Worm (Caenorhabditis elegans): ENCODE results near the gene F54F2.9.

The F54F2.9 gene

ce11 chrIII:8831059-8831750, 4.2 kb upstream of the F54F2.9 start, which contains the start of gene F44E2.10:
Gene F44E2.10 (minus strand): TSS chrIII:8831109.
- no peak for TF ChIP-seq ref-1 (GFP tag; conservative IDR thresholded peaks at IDR 0.05)
- TF ChIP-seq klf-2 (GFP tag; conservative IDR thresholded peaks at IDR 0.05), result no peak
- TF ChIP-seq T22C8.4 (GFP tag; IDR thresholded peaks at IDR 0.05), result no peak
- TF ChIP-seq tab-1 (GFP tag; IDR thresholded peaks at IDR 0.05), result no peak

ce11 chrIII:8829245-8829644, 2.2 kb upstream of the F54F2.9 start, which contains the start of gene F44E2.3:
Gene F44E2.3 (minus strand): TSS chrIII:8829305.
- TF ChIP-seq T22C8.4 (GFP tag; IDR thresholded peaks at IDR 0.05) (no peak), med-1 (GFP tag; optimal IDR thresholded peaks at IDR 0.05; ENCODE audit: insufficient read depth) (no peak), ztf-29 (GFP tag; IDR thresholded peaks at IDR 0.05) (no peak)

- TF ChIP-seq flt-1 (GFP tag; IDR thresholded peaks at IDR 0.05), result no peak
- no peak for TF ChIP-seq ztf-23 (GFP tag; IDR thresholded peaks at IDR 0.05)
- TF ChIP-seq ref-1 (GFP tag; conservative IDR thresholded peaks at IDR 0.05), result no peak
- no peak for TF ChIP-seq tab-1 (GFP tag; IDR thresholded peaks at IDR 0.05)
- no peak for TF ChIP-seq ztf-29 (GFP tag; IDR thresholded peaks at IDR 0.05)
- TF ChIP-seq med-1 (GFP tag; optimal IDR thresholded peaks at IDR 0.05; ENCODE audit: insufficient read depth), result no peak
- TF ChIP-seq klf-2 (GFP tag; conservative IDR thresholded peaks at IDR 0.05), result no peak
- TF ChIP-seq T22C8.4 (GFP tag; IDR thresholded peaks at IDR 0.05), result no peak
- no peak for TF ChIP-seq cog-1 (tag; optimal IDR thresholded peaks at IDR 0.05)
These were observed 2.5 kb downstream of the F54F2.9 start for ce11 chrIII:8824556-8824955.

- TF ChIP-seq T22C8.4 (GFP tag; IDR thresholded peaks at IDR 0.05) (no peak), klf-2 (GFP tag; conservative IDR thresholded peaks at IDR 0.05) (no peak), tab-1 (GFP tag; IDR thresholded peaks at IDR 0.05) (no peak), med-1 (GFP tag; optimal IDR thresholded peaks at IDR 0.05; ENCODE audit: insufficient read depth) (no peak), ztf-29 (GFP tag; IDR thresholded peaks at IDR 0.05) (no peak), ref-1 (GFP tag; conservative IDR thresholded peaks at IDR 0.05) (no peak), ztf-23 (GFP tag; IDR thresholded peaks at IDR 0.05) (no peak)
These were observed 8.4 kb downstream of the F54F2.9 start, which contains the start of gene pat-2 for ce11 chrIII:8818599-8818998. Gene pat-2 (plus strand): TSS chrIII:8818899.

ce11 chrIII:8815699-8816098, 11.3 kb downstream of the F54F2.9 start:
- no peak for TF ChIP-seq flt-1 (GFP tag; IDR thresholded peaks at IDR 0.05)
- TF ChIP-seq T22C8.4 (GFP tag; IDR thresholded peaks at IDR 0.05), result no peak
- no peak for TF ChIP-seq ztf-23 (GFP tag; IDR thresholded peaks at IDR 0.05)
- no peak for TF ChIP-seq cog-1 (tag; optimal IDR thresholded peaks at IDR 0.05)
- TF ChIP-seq tab-1 (GFP tag; IDR thresholded peaks at IDR 0.05), result no peak
- no peak for TF ChIP-seq med-1 (GFP tag; optimal IDR thresholded peaks at IDR 0.05; ENCODE audit: insufficient read depth)
- no peak for TF ChIP-seq ref-1 (GFP tag; conservative IDR thresholded peaks at IDR 0.05)
- no peak for TF ChIP-seq ztf-29 (GFP tag; IDR thresholded peaks at IDR 0.05)
- no peak for TF ChIP-seq klf-2 (GFP tag; conservative IDR thresholded peaks at IDR 0.05)

ce11 chrIII:8811111-8811510, 15.9 kb downstream of the F54F2.9 start:
- TF ChIP-seq T22C8.4 (GFP tag; IDR thresholded peaks at IDR 0.05) (no peak), med-1 (GFP tag; optimal IDR thresholded peaks at IDR 0.05; ENCODE audit: insufficient read depth) (no peak), ztf-23 (GFP tag; IDR thresholded peaks at IDR 0.05) (no peak), klf-2 (GFP tag; conservative IDR thresholded peaks at IDR 0.05) (no peak), flt-1 (GFP tag; IDR thresholded peaks at IDR 0.05) (no peak), tab-1 (GFP tag; IDR thresholded peaks at IDR 0.05) (no peak), ztf-29 (GFP tag; IDR thresholded peaks at IDR 0.05) (no peak), ref-1 (GFP tag; conservative IDR thresholded peaks at IDR 0.05) (no peak), cog-1 (tag; optimal IDR thresholded peaks at IDR 0.05) (no peak)

- no peak for TF ChIP-seq ztf-23 (GFP tag; IDR thresholded peaks at IDR 0.05)
- no peak for TF ChIP-seq klf-2 (GFP tag; conservative IDR thresholded peaks at IDR 0.05)
- TF ChIP-seq tab-1 (GFP tag; IDR thresholded peaks at IDR 0.05), result no peak
- TF ChIP-seq cog-1 (tag; optimal IDR thresholded peaks at IDR 0.05), result peak; percentile 45
- TF ChIP-seq T22C8.4 (GFP tag; IDR thresholded peaks at IDR 0.05), result no peak
- no peak for TF ChIP-seq ztf-29 (GFP tag; IDR thresholded peaks at IDR 0.05)
These were observed 17.6 kb downstream of the F54F2.9 start, which contains the start of gene prx-19 for ce11 chrIII:8809245-8809971. Gene prx-19 (minus strand): TSS chrIII:8809295.

ce11 chrIII:8807246-8807645, 19.8 kb downstream of the F54F2.9 start, which contains the start of gene F54F2.7:
Gene F54F2.7 (minus strand): TSS chrIII:8807346.
- TF ChIP-seq T22C8.4 (GFP tag; IDR thresholded peaks at IDR 0.05) (no peak), tab-1 (GFP tag; IDR thresholded peaks at IDR 0.05) (no peak), cog-1 (tag; optimal IDR thresholded peaks at IDR 0.05) (no peak), ztf-29 (GFP tag; IDR thresholded peaks at IDR 0.05) (no peak), klf-2 (GFP tag; conservative IDR thresholded peaks at IDR 0.05) (no peak), ref-1 (GFP tag; conservative IDR thresholded peaks at IDR 0.05) (no peak)

ce11 chrIII:8805815-8806214, 21.2 kb downstream of the F54F2.9 start:
- TF ChIP-seq cog-1 (tag; optimal IDR thresholded peaks at IDR 0.05) (no peak), med-1 (GFP tag; optimal IDR thresholded peaks at IDR 0.05; ENCODE audit: insufficient read depth) (no peak), T22C8.4 (GFP tag; IDR thresholded peaks at IDR 0.05) (no peak), tab-1 (GFP tag; IDR thresholded peaks at IDR 0.05) (no peak), ref-1 (GFP tag; conservative IDR thresholded peaks at IDR 0.05) (no peak), klf-2 (GFP tag; conservative IDR thresholded peaks at IDR 0.05) (no peak)
